Worm (Caenorhabditis elegans) whole organism, L1 larva: ENCODE data around the gene cal-8.

Experiments used
- dsc-1 ChIP-seq: sonication (generic microtip); optimal IDR thresholded peaks from 2 replicates; lab custom pipeline; 2016; ENCODE audit warnings: mild to moderate bottlenecking, missing genetic modification characterization, missing compliant biosample characterization
- egl-13 ChIP-seq: sonication (generic microtip); optimal IDR thresholded peaks from 2 replicates; lab custom pipeline; 2016; ENCODE audit warnings: missing genotype, missing genetic modification reagents, missing genetic modification characterization, missing compliant biosample characterization
- irx-1 ChIP-seq: sonication (generic microtip); optimal IDR thresholded peaks from 2 replicates; lab custom pipeline; 2016; ENCODE audit warnings: missing genetic modification characterization, missing compliant biosample characterization
- lin-39 ChIP-seq: fragments of 150-350 bp; optimal IDR thresholded peaks from 2 replicates; lab custom pipeline; 2014; ENCODE audit warnings: missing biosample characterization, missing genetic modification reagents, missing genetic modification characterization
- unc-62 ChIP-seq: fragments of 150-350 bp; optimal IDR thresholded peaks from 2 replicates; lab custom pipeline; 2014; ENCODE audit warnings: missing biosample characterization, missing genetic modification reagents, missing genetic modification characterization

DNA sequence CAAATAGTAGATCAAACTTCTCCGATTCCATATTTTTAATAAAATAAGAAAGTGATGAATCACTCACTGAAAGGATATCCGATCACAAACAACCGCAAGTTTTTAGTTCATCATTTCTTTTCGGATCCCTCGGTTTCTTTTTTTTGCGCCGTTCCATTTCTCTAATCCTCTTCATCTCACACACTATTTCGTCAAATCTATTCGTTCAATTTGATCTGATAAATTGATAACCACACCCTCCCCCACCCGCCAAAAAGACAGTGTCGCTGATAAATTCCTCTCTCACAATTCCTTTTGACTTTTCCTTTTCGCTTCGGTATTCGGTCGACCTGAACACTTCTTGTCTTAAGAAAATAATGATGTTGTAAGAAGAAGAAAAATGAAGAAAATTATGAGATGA lies 22.3 kb downstream of the cal-8 start:
- no peak for TF ChIP-seq unc-62
- no peak for TF ChIP-seq egl-13
- no peak for TF ChIP-seq irx-1 (tag; lab: Kevin White, UChicago)
- TF ChIP-seq lin-39 (tag; lab: Kevin White, UChicago) = no peak
- no peak for TF ChIP-seq dsc-1 (tag; lab: Kevin White, UChicago)
